Worm (Caenorhabditis elegans) whole organism, L1 larva: ENCODE measurements around the gene R02C2.7.

Source experiments
- C04F5.9 ChIP-seq: sonication (generic microtip); optimal IDR thresholded peaks from 2 replicates; lab custom pipeline; 2016; ENCODE audit warnings: missing genetic modification characterization, missing compliant biosample characterization
- F16B12.6 ChIP-seq: fragments of 150-350 bp; optimal IDR thresholded peaks from 2 replicates; lab custom pipeline; 2014; ENCODE audit warnings: missing biosample characterization, missing genetic modification characterization
- aly-2 ChIP-seq: fragments of 150-350 bp; optimal IDR thresholded peaks from 2 replicates; lab custom pipeline; 2014; ENCODE audit warnings: missing biosample characterization, missing genetic modification characterization
- ceh-82 ChIP-seq, 3 experiments: fragments of 150-350 bp in 1 of 3; sonication (generic microtip) in 2 of 3; optimal IDR thresholded peaks; 2 replicates each; lab custom pipeline; 2014 to 2017; ENCODE audit warnings: missing biosample characterization in 3 of 3, missing genetic modification characterization in 3 of 3
- dsc-1 ChIP-seq: sonication (generic microtip); optimal IDR thresholded peaks from 2 replicates; lab custom pipeline; 2016; ENCODE audit warnings: mild to moderate bottlenecking, missing genetic modification characterization, missing compliant biosample characterization
- efl-1 ChIP-seq, 4 experiments: fragments of 150-350 bp; optimal IDR thresholded peaks in 3 of 4; peaks in 1 of 4; 1 replicate in 1 of 4; 2 replicates in 3 of 4; lab custom pipeline; 2014; ENCODE audit warnings: missing biosample characterization in 2 of 4, missing genetic modification characterization in 2 of 4, missing genetic modification reagents in 2 of 4
- efl-3 ChIP-seq: fragments of 200-800 bp; sonication (Bioruptor generic); optimal IDR thresholded peaks from 2 replicates; lab custom pipeline; 2018; ENCODE audit warnings: mild to moderate bottlenecking, missing genetic modification characterization, missing compliant biosample characterization
- fkh-10 ChIP-seq: sonication (generic microtip); optimal IDR thresholded peaks from 2 replicates; lab custom pipeline; 2017; ENCODE audit warnings: missing biosample characterization, missing genetic modification reagents, missing genetic modification characterization
- fkh-4 ChIP-seq: sonication (generic microtip); optimal IDR thresholded peaks from 2 replicates; lab custom pipeline; 2016; ENCODE audit warnings: missing compliant biosample characterization, missing genetic modification characterization, borderline replicate concordance
- fkh-8 ChIP-seq: sonication (generic microtip); optimal IDR thresholded peaks from 2 replicates; lab custom pipeline; 2016; ENCODE audit warnings: mild to moderate bottlenecking, missing genetic modification characterization, missing compliant biosample characterization
- hlh-17 ChIP-seq: fragments of 200-800 bp; sonication (Bioruptor generic); optimal IDR thresholded peaks from 2 replicates; lab custom pipeline; 2018; ENCODE audit warnings: missing genetic modification characterization, mild to moderate bottlenecking, missing compliant biosample characterization, moderate library complexity, borderline replicate concordance
- hlh-4 ChIP-seq: sonication (generic microtip); optimal IDR thresholded peaks from 2 replicates; lab custom pipeline; 2016; ENCODE audit warnings: mild to moderate bottlenecking, missing genetic modification characterization, missing compliant biosample characterization
- jun-1 ChIP-seq: fragments of 150-350 bp; optimal IDR thresholded peaks from 2 replicates; lab custom pipeline; 2014; ENCODE audit warnings: missing biosample characterization, missing genetic modification reagents, missing genetic modification characterization
- lin-13 ChIP-seq: fragments of 150-350 bp; optimal IDR thresholded peaks from 2 replicates; lab custom pipeline; 2014; ENCODE audit warnings: missing biosample characterization, missing genetic modification reagents, missing genetic modification characterization
- lin-14 ChIP-seq: fragments of 200-800 bp; sonication (Bioruptor generic); optimal IDR thresholded peaks from 2 replicates; lab custom pipeline; 2018; ENCODE audit warnings: mild to moderate bottlenecking, missing genetic modification characterization, moderate library complexity, missing compliant biosample characterization
- lin-15B ChIP-seq: fragments of 150-350 bp; sonication (generic microtip); optimal IDR thresholded peaks from 3 replicates; lab custom pipeline; 2014; ENCODE audit warnings: missing biosample characterization, missing genetic modification characterization
- lin-35 ChIP-seq, 2 experiments: fragments of 150-350 bp; optimal IDR thresholded peaks; 2 replicates each; lab custom pipeline; 2014; ENCODE audit warnings: missing biosample characterization in 2 of 2, missing genetic modification characterization in 2 of 2, missing genetic modification reagents in 2 of 2
- lir-3 ChIP-seq: sonication (generic microtip); optimal IDR thresholded peaks from 2 replicates; lab custom pipeline; 2016; ENCODE audit warnings: mild to moderate bottlenecking, missing genetic modification characterization, moderate library complexity, missing compliant biosample characterization; ENCODE audit not compliant: poor library complexity
- lsy-2 ChIP-seq, 2 experiments: fragments of 150-350 bp; optimal IDR thresholded peaks; 2 replicates each; lab custom pipeline; 2014; ENCODE audit warnings: missing biosample characterization in 2 of 2, missing genetic modification characterization in 2 of 2
- mdl-1 ChIP-seq, 2 experiments: fragments of 150-350 bp; optimal IDR thresholded peaks; 2 replicates each; lab custom pipeline; 2014 to 2017; ENCODE audit warnings: missing biosample characterization in 2 of 2, missing genetic modification characterization in 2 of 2, inconsistent platforms in 1 of 2
- nhr-19 ChIP-seq: fragments of 200-800 bp; sonication (Bioruptor generic); conservative IDR thresholded peaks from 2 replicates; pipeline ENCODE4 v1.3.6; 2022; ENCODE audit warnings: missing genetic modification characterization, missing compliant biosample characterization
- nhr-20 ChIP-seq: sonication (generic microtip); optimal IDR thresholded peaks from 2 replicates; lab custom pipeline; 2016; ENCODE audit warnings: mild to moderate bottlenecking, missing genetic modification characterization, missing compliant biosample characterization
- nhr-71 ChIP-seq: sonication (generic microtip); optimal IDR thresholded peaks from 2 replicates; lab custom pipeline; 2016; ENCODE audit warnings: mild to moderate bottlenecking, missing genetic modification characterization, moderate library complexity, missing compliant biosample characterization
- nhr-77 ChIP-seq: fragments of 150-350 bp; optimal IDR thresholded peaks from 2 replicates; lab custom pipeline; 2014; ENCODE audit warnings: missing biosample characterization, missing genetic modification characterization
- pag-3 ChIP-seq: sonication (generic microtip); optimal IDR thresholded peaks from 2 replicates; lab custom pipeline; 2017; ENCODE audit warnings: missing genetic modification characterization, mild to moderate bottlenecking, missing compliant biosample characterization, antibody characterized with exemption, borderline replicate concordance; ENCODE audit not compliant: insufficient read depth
- pax-3 ChIP-seq: fragments of 200-800 bp; sonication (Bioruptor generic); optimal IDR thresholded peaks from 2 replicates; lab custom pipeline; 2018; ENCODE audit warnings: mild to moderate bottlenecking, missing genetic modification characterization, moderate library complexity, missing compliant biosample characterization
- rnt-1 ChIP-seq: sonication (generic microtip); optimal IDR thresholded peaks from 2 replicates; lab custom pipeline; 2016; ENCODE audit warnings: mild to moderate bottlenecking, missing genetic modification characterization, moderate library complexity, missing compliant biosample characterization
- skn-1 ChIP-seq: fragments of 150-350 bp; optimal IDR thresholded peaks from 2 replicates; lab custom pipeline; 2014; ENCODE audit warnings: missing biosample characterization, missing genetic modification characterization
- snu-23 ChIP-seq: sonication (generic microtip); optimal IDR thresholded peaks from 2 replicates; lab custom pipeline; 2016; ENCODE audit warnings: missing genetic modification characterization, missing compliant biosample characterization
- sox-4 ChIP-seq: sonication (generic microtip); optimal IDR thresholded peaks from 2 replicates; lab custom pipeline; 2016; ENCODE audit warnings: missing genetic modification characterization, missing compliant biosample characterization
- sptf-1 ChIP-seq: fragments of 150-350 bp; optimal IDR thresholded peaks from 2 replicates; lab custom pipeline; 2014; ENCODE audit warnings: missing biosample characterization, missing genetic modification characterization
- swsn-7 ChIP-seq: sonication (generic microtip); optimal IDR thresholded peaks from 2 replicates; lab custom pipeline; 2016; ENCODE audit warnings: missing genetic modification characterization, missing compliant biosample characterization
- tlp-1 ChIP-seq: fragments of 150-350 bp; optimal IDR thresholded peaks from 2 replicates; lab custom pipeline; 2014; ENCODE audit warnings: missing biosample characterization, missing genetic modification characterization
- unc-130 ChIP-seq: fragments of 150-350 bp; optimal IDR thresholded peaks from 2 replicates; lab custom pipeline; 2017; ENCODE audit warnings: missing biosample characterization, missing genetic modification characterization, inconsistent platforms
- unc-62 ChIP-seq: fragments of 150-350 bp; optimal IDR thresholded peaks from 2 replicates; lab custom pipeline; 2014; ENCODE audit warnings: missing biosample characterization, missing genetic modification reagents, missing genetic modification characterization
- unc-86 ChIP-seq: sonication (generic microtip); optimal IDR thresholded peaks from 2 replicates; lab custom pipeline; 2016; ENCODE audit warnings: missing genetic modification characterization, missing compliant biosample characterization
- ztf-11 ChIP-seq, 2 experiments: sonication (generic microtip); optimal IDR thresholded peaks; 2 replicates each; lab custom pipeline; 2016 to 2017; ENCODE audit warnings: missing genetic modification characterization in 2 of 2, missing biosample characterization in 1 of 2, missing compliant biosample characterization in 1 of 2

Gene R02C2.7

DNA sequence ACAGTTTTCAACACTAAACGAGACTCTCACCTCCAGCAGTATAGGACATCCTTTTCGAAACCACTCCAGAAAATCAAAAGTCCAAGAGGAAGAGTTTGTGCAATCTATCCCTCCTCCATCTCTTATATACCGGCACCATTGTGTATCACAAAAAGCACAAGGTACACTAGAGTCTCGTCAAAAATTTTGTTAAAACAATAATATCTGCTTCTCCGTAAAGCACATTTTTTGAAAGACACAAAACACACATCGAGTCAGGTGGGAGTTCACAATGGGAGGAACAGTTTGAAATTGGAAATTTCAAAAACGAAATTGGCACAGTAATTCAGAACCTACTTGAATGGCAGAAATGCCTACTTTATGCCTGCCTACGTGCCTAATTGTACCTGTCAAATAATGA is at the start of gene R02C2.7:
TSS of gene R02C2.7 (minus strand) at position 101 of the 400 bp plus-strand sequence.
- TF ChIP-seq efl-1 (optimal IDR thresholded peaks at IDR 0.05; lab: Kevin White, UChicago) (no peak), efl-1 (GFP tag; optimal IDR thresholded peaks at IDR 0.05 in 1 of 2; lab: Kevin White, UChicago) (peak in 1 of 2 experiments; percentile 62), nhr-20 (tag; lab: Kevin White, UChicago) (peak; percentile 35), sptf-1 (tag; lab: Kevin White, UChicago) (no peak)

- TF ChIP-seq lin-13 (GFP tag; lab: Kevin White, UChicago) (no peak), unc-130 (tag; lab: Kevin White, UChicago) (no peak), fkh-4 (tag; lab: Kevin White, UChicago) (no peak), hlh-4 (tag; lab: Kevin White, UChicago) (no peak)
- TF ChIP-seq, all 84 proteins: peak for 0
Measured at ce11 chrV:285298-285697, 42.9 kb upstream of the R02C2.7 start.

- no peak for TF ChIP-seq nhr-77 (tag; lab: Kevin White, UChicago)
- TF ChIP-seq unc-86 (tag; lab: Kevin White, UChicago), result no peak
- peak; percentile 19 to 41 for TF ChIP-seq lsy-2 (tag; optimal IDR thresholded peaks at IDR 0.05; lab: Kevin White, UChicago)
- TF ChIP-seq efl-3 (GFP tag; lab: Kevin White, UChicago), result no peak
- TF ChIP-seq pag-3 (tag; lab: Kevin White, UChicago), result no peak
- TF ChIP-seq tlp-1 (tag; lab: Kevin White, UChicago), result no peak
- no peak for TF ChIP-seq lin-15B (tag; lab: Kevin White, UChicago)
- peak in 1 of 2 experiments; percentile 21 for TF ChIP-seq efl-1 (optimal IDR thresholded peaks at IDR 0.05; lab: Kevin White, UChicago)
- peak; percentile 30 to 78 for TF ChIP-seq efl-1 (GFP tag; optimal IDR thresholded peaks at IDR 0.05 in 1 of 2; lab: Kevin White, UChicago)
- peak; percentile 54 for TF ChIP-seq nhr-19 (GFP tag; lab: Robert Waterston, UW)
- peak; percentile 74 for TF ChIP-seq nhr-71
- peak in 1 of 2 experiments; percentile 17 for TF ChIP-seq lin-35 (GFP tag; optimal IDR thresholded peaks at IDR 0.05; lab: Kevin White, UChicago)
- TF ChIP-seq lin-14 (GFP tag; lab: Kevin White, UChicago), result peak; percentile 77
- no peak for TF ChIP-seq skn-1 (tag; lab: Kevin White, UChicago)
- TF ChIP-seq mdl-1 (tag; optimal IDR thresholded peaks at IDR 0.05; lab: Kevin White, UChicago), result no peak
- TF ChIP-seq rnt-1, result peak; percentile 78
- no peak for TF ChIP-seq lir-3 (tag; lab: Kevin White, UChicago)
- TF ChIP-seq snu-23 (GFP tag; lab: Kevin White, UChicago), result peak; percentile 35
- TF ChIP-seq ztf-11 (tag; optimal IDR thresholded peaks at IDR 0.05; lab: Kevin White, UChicago), result no peak
Measured at ce11 chrV:284808-285207, 42.4 kb upstream of the R02C2.7 start.

DNA sequence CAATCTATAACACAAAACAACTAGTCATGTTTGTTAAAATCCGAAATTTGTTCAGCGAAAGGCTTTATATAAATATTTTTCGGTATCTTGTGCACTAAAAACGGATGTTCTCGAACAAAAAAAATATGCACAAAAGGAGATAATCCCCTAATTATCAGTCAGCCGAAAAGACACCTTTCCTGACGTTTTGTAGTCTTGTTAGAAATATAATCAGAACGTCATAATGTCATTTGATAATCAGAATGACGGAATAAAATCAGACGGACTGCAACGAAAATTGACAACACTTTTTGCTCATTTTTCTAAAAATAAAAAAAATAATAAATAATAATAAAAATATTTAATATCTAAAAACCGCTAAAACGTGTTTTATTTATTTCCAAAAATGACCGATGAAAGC is 41.5 kb upstream of the R02C2.7 start:
- TF ChIP-seq fkh-8 (tag; lab: Kevin White, UChicago), result peak; percentile 61
- TF ChIP-seq aly-2 (tag; lab: Kevin White, UChicago), result no peak
- TF ChIP-seq nhr-71, result peak; percentile 3
- TF ChIP-seq dsc-1, result peak; percentile 85
- TF ChIP-seq pax-3 (tag; lab: Kevin White, UChicago), result peak; percentile 47

DNA sequence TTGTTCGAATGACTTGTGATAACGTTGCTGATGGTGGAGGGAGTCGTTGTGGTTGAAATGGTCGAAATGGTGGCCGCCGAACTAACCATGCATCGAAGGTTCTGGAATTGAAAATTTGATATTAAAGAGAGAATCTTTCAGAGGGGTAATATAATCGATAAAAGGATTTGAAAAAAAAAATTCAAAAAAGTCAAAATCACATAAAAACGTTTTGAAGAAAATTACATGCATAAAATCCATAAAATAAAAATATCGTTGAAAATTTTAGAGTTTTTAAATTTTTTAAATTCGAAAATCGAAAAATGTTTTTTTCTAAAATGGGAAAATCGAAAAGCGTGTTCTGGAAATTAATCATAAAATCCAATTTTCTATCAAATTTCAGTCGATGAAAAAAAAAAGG is 39.2 kb upstream of the R02C2.7 start, which contains the start of gene npr-5:
TSS of gene npr-5 (minus strand) at position 101 of the 400 bp plus-strand sequence.
- TF ChIP-seq jun-1 (tag; lab: Kevin White, UChicago), result no peak
- no peak for TF ChIP-seq F16B12.6
- TF ChIP-seq unc-62 (GFP tag; lab: Kevin White, UChicago), result no peak
- TF ChIP-seq ceh-82 (tag; optimal IDR thresholded peaks at IDR 0.05; lab: Kevin White, UChicago), result no peak
- TF ChIP-seq swsn-7 (tag; lab: Kevin White, UChicago), result no peak
- TF ChIP-seq C04F5.9 (tag; lab: Kevin White, UChicago), result no peak
- no peak for TF ChIP-seq nhr-71
- TF ChIP-seq sox-4 (tag; lab: Kevin White, UChicago), result no peak
- no peak for TF ChIP-seq hlh-17 (GFP tag; lab: Kevin White, UChicago)
- no peak for TF ChIP-seq fkh-10 (GFP tag; lab: Kevin White, UChicago)
- TF ChIP-seq pax-3 (tag; lab: Kevin White, UChicago), result no peak
